Fruit fly (Drosophila melanogaster): Measurements from ENCODE around the gene gish.

DNA sequence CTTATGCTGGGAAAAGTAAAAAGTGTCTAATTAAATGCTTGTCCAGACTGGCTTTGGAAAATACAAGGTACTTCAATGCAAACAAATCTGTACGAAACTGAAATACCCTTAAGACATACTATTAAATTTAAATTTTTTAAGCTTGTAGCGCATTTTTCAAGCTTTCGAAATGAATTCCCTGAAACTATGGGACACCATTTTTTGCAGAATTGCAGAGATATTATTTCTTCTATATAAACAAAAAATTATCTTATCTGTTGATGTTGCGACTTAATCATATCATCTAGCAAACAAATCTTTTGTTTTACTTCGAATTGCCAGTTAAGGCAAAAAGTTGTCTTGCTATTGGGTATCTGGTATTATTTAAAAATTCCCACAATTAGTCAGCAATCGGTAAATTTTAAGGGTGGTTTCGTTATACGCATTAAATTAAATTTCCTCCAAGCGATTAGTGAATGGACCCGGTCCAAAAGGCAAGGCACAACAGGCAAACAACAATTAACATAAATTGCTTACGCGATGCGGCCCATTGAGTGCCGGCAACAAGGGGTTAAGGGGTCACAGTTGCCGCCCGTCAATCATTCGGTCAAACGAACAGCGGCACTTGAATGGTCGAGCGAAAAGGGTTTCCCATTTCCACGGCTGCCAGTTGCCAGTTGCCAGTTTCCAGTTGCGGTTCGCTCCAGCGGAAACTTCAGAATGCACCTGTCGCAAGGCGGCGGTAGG lies 64.2 kb downstream of the gish start:
- TF ChIP-seq tj (GFP tag; optimal IDR thresholded peaks at IDR 0.05) (peak; percentile 28), bab1 (GFP tag; optimal IDR thresholded peaks at IDR 0.05) (no peak)
